Worm (Caenorhabditis elegans) whole organism, L4 larva: ENCODE measurements around the gene lact-4.

Experiments used
- F26F4.8 ChIP-seq: fragments of 200-800 bp; sonication (Bioruptor generic); conservative IDR thresholded peaks from 2 replicates; pipeline ENCODE4 v1.3.6; 2022; ENCODE audit warnings: missing genetic modification characterization, missing compliant biosample characterization
- T20F7.1 ChIP-seq: fragments of 200-800 bp; sonication (Bioruptor generic); optimal IDR thresholded peaks from 2 replicates; lab custom pipeline; 2018; ENCODE audit warnings: mild to moderate bottlenecking, missing genetic modification characterization, missing compliant biosample characterization
- Y5F2A.4 ChIP-seq: fragments of 200-800 bp; sonication (Bioruptor generic); optimal IDR thresholded peaks from 2 replicates; lab custom pipeline; 2018; ENCODE audit warnings: mild to moderate bottlenecking, missing genetic modification characterization, missing compliant biosample characterization
- ZK337.2 ChIP-seq: fragments of 200-800 bp; sonication (Bioruptor generic); IDR thresholded peaks from 2 replicates; pipeline ENCODE4 v1.3.6; 2022; ENCODE audit warnings: missing genetic modification reagents, missing genetic modification characterization, missing compliant biosample characterization
- aha-1 ChIP-seq: fragments of 150-350 bp; peaks from one replicate; lab custom pipeline; 2014; ENCODE audit warnings: missing biosample characterization, missing genetic modification characterization
- ceh-32 ChIP-seq: sonication (generic microtip); optimal IDR thresholded peaks from 2 replicates; lab custom pipeline; 2016; ENCODE audit warnings: mild to moderate bottlenecking, missing genetic modification characterization, missing compliant biosample characterization; ENCODE audit not compliant: poor library complexity
- cey-2 ChIP-seq: sonication (generic microtip); optimal IDR thresholded peaks from 3 replicates; lab custom pipeline; 2017; ENCODE audit warnings: missing genetic modification characterization, mild to moderate bottlenecking, missing compliant biosample characterization, antibody characterized with exemption, borderline replicate concordance; ENCODE audit not compliant: insufficient read depth
- daf-16 ChIP-seq, 3 experiments: sonication (generic microtip); optimal IDR thresholded peaks; 2 replicates each; lab custom pipeline; 2016 to 2017; ENCODE audit warnings: missing genetic modification characterization in 3 of 3, missing genetic modification reagents in 3 of 3, mild to moderate bottlenecking in 2 of 3, missing compliant biosample characterization in 2 of 3, missing biosample characterization in 1 of 3, moderate library complexity in 1 of 3
- dmd-6 ChIP-seq: fragments of 200-800 bp; sonication (Bioruptor generic); IDR thresholded peaks from 2 replicates; pipeline ENCODE4 v1.3.6; 2022; ENCODE audit warnings: missing genetic modification reagents, missing genetic modification characterization, missing compliant biosample characterization
- dmd-8 ChIP-seq: fragments of 200-800 bp; sonication (Bioruptor generic); IDR thresholded peaks from 2 replicates; pipeline ENCODE4 v1.3.6; 2022; ENCODE audit warnings: missing genetic modification characterization, missing compliant biosample characterization
- duxl-1 ChIP-seq: sonication (generic microtip); optimal IDR thresholded peaks from 2 replicates; lab custom pipeline; 2016; ENCODE audit warnings: mild to moderate bottlenecking, missing genetic modification characterization, moderate library complexity, missing compliant biosample characterization; ENCODE audit not compliant: poor library complexity
- dve-1 ChIP-seq: sonication (generic microtip); optimal IDR thresholded peaks from 2 replicates; lab custom pipeline; 2017; ENCODE audit warnings: antibody characterized with exemption, mild to moderate bottlenecking, missing genetic modification characterization, missing compliant biosample characterization; ENCODE audit not compliant: insufficient read depth
- egl-43 ChIP-seq: fragments of 200-800 bp; sonication (Bioruptor generic); IDR thresholded peaks from 2 replicates; pipeline ENCODE4 v1.3.6; 2022; ENCODE audit warnings: missing genetic modification reagents, missing genetic modification characterization, missing compliant biosample characterization
- hif-1 ChIP-seq, 2 experiments: sonication (generic microtip); optimal IDR thresholded peaks; 2 replicates each; lab custom pipeline; 2016 to 2017; ENCODE audit warnings: missing compliant biosample characterization in 2 of 2, missing genetic modification characterization in 2 of 2, missing genetic modification reagents in 2 of 2, missing genotype in 2 of 2, mild to moderate bottlenecking in 1 of 2
- hlh-11 ChIP-seq: fragments of 200-800 bp; sonication (Bioruptor generic); optimal IDR thresholded peaks from 2 replicates; lab custom pipeline; 2018; ENCODE audit warnings: mild to moderate bottlenecking, missing genetic modification characterization, missing compliant biosample characterization
- hlh-30 ChIP-seq: sonication (generic microtip); optimal IDR thresholded peaks from 2 replicates; lab custom pipeline; 2017; ENCODE audit warnings: antibody characterized with exemption, mild to moderate bottlenecking, missing genetic modification characterization, missing compliant biosample characterization; ENCODE audit not compliant: insufficient read depth
- hmg-1.1 ChIP-seq: fragments of 200-800 bp; sonication (Bioruptor generic); IDR thresholded peaks from 2 replicates; pipeline ENCODE4 v1.3.6; 2022; ENCODE audit warnings: missing genetic modification reagents, missing genetic modification characterization, missing compliant biosample characterization
- jun-1 ChIP-seq: fragments of 150-350 bp; optimal IDR thresholded peaks from 2 replicates; lab custom pipeline; 2014; ENCODE audit warnings: missing biosample characterization, missing genetic modification reagents, missing genetic modification characterization
- lin-38 ChIP-seq: fragments of 200-800 bp; sonication (Bioruptor generic); IDR thresholded peaks from 2 replicates; pipeline ENCODE4 v1.3.6; 2022; ENCODE audit warnings: missing genetic modification reagents, missing genetic modification characterization, missing compliant biosample characterization
- lin-39 ChIP-seq: fragments of 150-350 bp; optimal IDR thresholded peaks from 2 replicates; lab custom pipeline; 2014; ENCODE audit warnings: missing biosample characterization, missing genetic modification reagents, missing genetic modification characterization
- lir-3 ChIP-seq: sonication (generic microtip); optimal IDR thresholded peaks from 2 replicates; lab custom pipeline; 2016; ENCODE audit warnings: mild to moderate bottlenecking, missing genetic modification characterization, missing compliant biosample characterization
- lsy-2 ChIP-seq, 2 experiments: fragments of 150-350 bp in 1 of 2; sonication (generic microtip) in 1 of 2; optimal IDR thresholded peaks; 2 replicates each; lab custom pipeline; 2014 to 2017; ENCODE audit warnings: missing biosample characterization in 2 of 2, missing genetic modification characterization in 2 of 2
- madf-5 ChIP-seq, 2 experiments: fragments of 200-800 bp; sonication (Bioruptor generic); IDR thresholded peaks; 2 replicates each; pipeline ENCODE4 v1.3.6; 2022; ENCODE audit warnings: missing compliant biosample characterization in 2 of 2, missing genetic modification characterization in 2 of 2
- mdl-1 ChIP-seq, 2 experiments: fragments of 150-350 bp in 1 of 2; sonication (generic microtip) in 1 of 2; optimal IDR thresholded peaks; 2 replicates each; lab custom pipeline; 2014 to 2017; ENCODE audit warnings: missing biosample characterization in 2 of 2, missing genetic modification characterization in 2 of 2
- mep-1 ChIP-seq: fragments of 150-350 bp; sonication (generic microtip); optimal IDR thresholded peaks from 3 replicates; lab custom pipeline; 2014; ENCODE audit warnings: missing biosample characterization, missing genetic modification characterization
- nhr-102 ChIP-seq: sonication (generic microtip); optimal IDR thresholded peaks from 2 replicates; lab custom pipeline; 2016; ENCODE audit warnings: mild to moderate bottlenecking, missing genetic modification characterization, moderate library complexity, missing compliant biosample characterization
- nhr-25 ChIP-seq: sonication (generic microtip); optimal IDR thresholded peaks from 2 replicates; lab custom pipeline; 2017; ENCODE audit warnings: missing genetic modification characterization, mild to moderate bottlenecking, missing compliant biosample characterization, antibody characterized with exemption, moderate library complexity, borderline replicate concordance; ENCODE audit not compliant: insufficient read depth
- nhr-28 ChIP-seq: fragments of 150-350 bp; optimal IDR thresholded peaks from 2 replicates; lab custom pipeline; 2014; ENCODE audit warnings: missing biosample characterization, missing genetic modification characterization
- nhr-48 ChIP-seq: sonication (generic microtip); optimal IDR thresholded peaks from 2 replicates; lab custom pipeline; 2016; ENCODE audit warnings: mild to moderate bottlenecking, missing genetic modification characterization, missing compliant biosample characterization
- nhr-77 ChIP-seq: fragments of 150-350 bp; optimal IDR thresholded peaks from 2 replicates; lab custom pipeline; 2014; ENCODE audit warnings: missing biosample characterization, missing genetic modification characterization
- php-3 ChIP-seq: fragments of 200-800 bp; sonication (Bioruptor generic); IDR thresholded peaks from 2 replicates; pipeline ENCODE4 v1.3.6; 2022; ENCODE audit warnings: missing genetic modification reagents, missing genetic modification characterization, missing compliant biosample characterization
- pqm-1 ChIP-seq: sonication (generic microtip); optimal IDR thresholded peaks from 2 replicates; lab custom pipeline; 2017; ENCODE audit warnings: missing biosample characterization, missing genetic modification characterization
- rbr-2 ChIP-seq: sonication (generic microtip); optimal IDR thresholded peaks from 2 replicates; lab custom pipeline; 2016; ENCODE audit warnings: missing genotype, missing genetic modification characterization, missing compliant biosample characterization
- sdz-12 ChIP-seq: fragments of 200-800 bp; sonication (Bioruptor generic); optimal IDR thresholded peaks from 2 replicates; lab custom pipeline; 2018; ENCODE audit warnings: mild to moderate bottlenecking, missing genetic modification characterization, missing compliant biosample characterization
- tag-97 ChIP-seq: fragments of 200-800 bp; sonication (Bioruptor generic); IDR thresholded peaks from 2 replicates; pipeline ENCODE4 v1.3.6; 2022; ENCODE audit warnings: missing genetic modification characterization, missing compliant biosample characterization
- tra-1 ChIP-seq: fragments of 200-800 bp; sonication (Bioruptor generic); IDR thresholded peaks from 2 replicates; pipeline ENCODE4 v1.3.6; 2022; ENCODE audit warnings: missing genetic modification reagents, missing genetic modification characterization, missing compliant biosample characterization
- unc-39 ChIP-seq: sonication (generic microtip); optimal IDR thresholded peaks from 2 replicates; lab custom pipeline; 2017; ENCODE audit warnings: missing biosample characterization, missing genetic modification characterization
- unc-62 ChIP-seq, 3 experiments: fragments of 150-350 bp in 1 of 3; sonication (generic microtip); optimal IDR thresholded peaks in 2 of 3; peaks in 1 of 3; 1 replicate in 1 of 3; 2 replicates in 2 of 3; lab custom pipeline; 2014 to 2017; ENCODE audit warnings: missing biosample characterization in 3 of 3, missing genetic modification characterization in 3 of 3, missing genetic modification reagents in 3 of 3, missing genotype in 1 of 3
- ztf-7 ChIP-seq: fragments of 150-350 bp; optimal IDR thresholded peaks from 2 replicates; lab custom pipeline; 2014; ENCODE audit warnings: missing biosample characterization, missing genetic modification characterization

The lact-4 gene

DNA sequence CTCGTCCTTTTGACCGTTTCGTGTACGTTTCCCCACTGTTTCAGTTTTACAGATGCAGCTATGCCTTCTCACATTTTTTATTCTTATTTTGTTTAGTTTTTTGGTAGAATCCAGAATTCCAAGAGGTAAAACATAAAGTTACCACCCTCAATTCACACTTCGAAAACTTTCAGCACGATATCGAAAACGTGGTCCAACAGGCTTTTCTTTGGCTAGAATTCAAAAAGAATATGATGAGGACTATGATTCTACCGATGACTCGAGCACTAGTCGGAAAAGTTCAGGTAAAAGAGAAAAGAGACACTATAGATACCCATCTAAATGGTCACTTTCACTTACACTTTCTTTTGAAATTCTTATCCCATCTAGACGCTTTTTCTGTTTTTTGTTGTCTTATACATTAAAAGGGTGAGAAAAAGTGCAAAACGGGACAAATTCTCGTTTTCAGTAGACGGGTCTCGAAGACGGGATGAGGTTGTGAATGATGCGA lies 14.0 kb upstream of the lact-4 start, which contains the start of gene M05D6.9:
TSS of gene M05D6.9 (plus strand) at position 51 of the 490 bp plus-strand sequence.
- TF ChIP-seq hmg-1.1 (GFP tag; lab: Robert Waterston, UW) (no peak), nhr-48 (tag; lab: Kevin White, UChicago) (no peak), egl-43 (GFP tag; lab: Robert Waterston, UW) (no peak), ztf-7 (tag; lab: Kevin White, UChicago) (no peak), unc-62 (GFP tag; optimal IDR thresholded peaks at IDR 0.05 in 1 of 2; lab: Kevin White, UChicago) (peak in 1 of 2 experiments; percentile 80), unc-62 (tag; optimal IDR thresholded peaks at IDR 0.05; lab: Kevin White, UChicago) (no peak), ceh-32 (tag; lab: Kevin White, UChicago) (no peak)

DNA sequence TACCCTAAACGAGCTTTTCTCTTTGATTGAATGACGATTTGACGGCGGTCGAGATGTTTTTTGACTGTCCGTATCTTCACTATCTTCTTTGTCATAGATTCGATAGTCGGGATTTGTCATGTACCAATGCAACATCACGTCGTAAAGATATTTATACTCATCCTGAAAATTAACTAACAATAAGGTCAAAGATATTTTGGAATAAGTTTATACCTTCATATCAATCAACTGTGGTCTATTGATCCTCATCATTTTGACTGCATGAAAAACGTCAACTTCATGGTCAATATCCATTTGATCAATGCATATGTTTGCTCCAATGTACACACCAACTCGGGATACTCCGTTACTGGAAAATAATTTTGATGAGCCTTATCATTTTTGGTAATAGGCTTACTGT lies 7.8 kb upstream of the lact-4 start:
- peak; percentile 53 for TF ChIP-seq aha-1 (tag; lab: Kevin White, UChicago)
- TF ChIP-seq unc-39 (tag; lab: Kevin White, UChicago), result no peak
- TF ChIP-seq jun-1, result no peak
- no peak for TF ChIP-seq egl-43 (GFP tag; lab: Robert Waterston, UW)
- TF ChIP-seq tag-97 (GFP tag; lab: Robert Waterston, UW), result no peak
- TF ChIP-seq ZK337.2 (GFP tag; lab: Robert Waterston, UW), result no peak
- no peak for TF ChIP-seq duxl-1 (tag; lab: Kevin White, UChicago)
- TF ChIP-seq unc-62 (GFP tag; optimal IDR thresholded peaks at IDR 0.05 in 1 of 2; lab: Kevin White, UChicago), result peak in 1 of 2 experiments; percentile 63
- TF ChIP-seq unc-62 (tag; optimal IDR thresholded peaks at IDR 0.05; lab: Kevin White, UChicago), result no peak
- TF ChIP-seq nhr-48 (tag; lab: Kevin White, UChicago), result no peak
- no peak for TF ChIP-seq Y5F2A.4 (GFP tag; lab: Kevin White, UChicago)
- TF ChIP-seq sdz-12 (GFP tag; lab: Kevin White, UChicago), result no peak
- TF ChIP-seq madf-5 (GFP tag; IDR thresholded peaks at IDR 0.05; lab: Robert Waterston, UW), result no peak
- TF ChIP-seq dmd-8 (GFP tag; lab: Robert Waterston, UW), result no peak
- no peak for TF ChIP-seq tra-1 (GFP tag; lab: Robert Waterston, UW)
- no peak for TF ChIP-seq lin-38 (GFP tag; lab: Robert Waterston, UW)

DNA sequence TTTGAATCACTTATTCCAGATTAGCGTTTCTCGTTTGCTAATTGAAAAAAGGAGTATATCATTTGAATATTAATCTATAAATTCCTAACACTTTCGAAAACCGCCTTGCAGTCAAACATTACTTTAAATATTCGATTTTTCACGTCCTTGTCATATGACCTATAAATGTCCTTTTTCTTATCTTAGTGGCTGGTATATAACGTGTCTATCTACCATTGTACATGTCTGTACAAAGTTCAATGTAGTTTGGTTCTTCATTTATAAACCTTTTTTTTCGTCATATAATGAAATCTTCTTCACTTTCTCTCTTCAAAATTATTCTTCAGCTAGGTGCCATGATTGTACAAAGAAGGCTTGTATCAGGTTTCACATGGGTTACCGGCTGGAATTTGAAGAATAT lies 5.3 kb upstream of the lact-4 start, which contains the start of gene gbh-2:
TSS of gene gbh-2 (plus strand) at position 277 of the 400 bp plus-strand sequence.
- peak; percentile 98 for TF ChIP-seq nhr-28 (tag; lab: Kevin White, UChicago)
- TF ChIP-seq daf-16 (GFP tag; optimal IDR thresholded peaks at IDR 0.05; lab: Kevin White, UChicago), result no peak
- peak; percentile 72 for TF ChIP-seq daf-16 (tag; optimal IDR thresholded peaks at IDR 0.05; lab: Kevin White, UChicago)
- no peak for TF ChIP-seq lin-39 (tag; lab: Kevin White, UChicago)
- peak in 1 of 2 experiments; percentile 19 for TF ChIP-seq mdl-1 (tag; optimal IDR thresholded peaks at IDR 0.05; lab: Kevin White, UChicago)
- peak; percentile 64 for TF ChIP-seq nhr-77 (tag; lab: Kevin White, UChicago)
- peak; percentile 81 for TF ChIP-seq mep-1 (tag; lab: Kevin White, UChicago)
- peak; percentile 68 for TF ChIP-seq hlh-11 (tag; lab: Kevin White, UChicago)
- TF ChIP-seq duxl-1 (tag; lab: Kevin White, UChicago), result no peak
- peak; percentile 42 for TF ChIP-seq nhr-102 (tag; lab: Kevin White, UChicago)
- TF ChIP-seq hif-1 (tag; optimal IDR thresholded peaks at IDR 0.05; lab: Kevin White, UChicago), result peak; percentile 42 to 94
- TF ChIP-seq ztf-7 (tag; lab: Kevin White, UChicago), result peak; percentile 94
- TF ChIP-seq dmd-6 (GFP tag; lab: Robert Waterston, UW), result peak; percentile 90
- peak; percentile 87 for TF ChIP-seq php-3 (GFP tag; lab: Robert Waterston, UW)
- TF ChIP-seq nhr-48 (tag; lab: Kevin White, UChicago), result peak; percentile 80
- no peak for TF ChIP-seq rbr-2
- TF ChIP-seq T20F7.1, result peak; percentile 45
- no peak for TF ChIP-seq dmd-8 (GFP tag; lab: Robert Waterston, UW)
- peak; percentile 36; the same call in 1 of the 2 replicates for TF ChIP-seq tra-1 (GFP tag; lab: Robert Waterston, UW)
- TF ChIP-seq dve-1 (tag; lab: Kevin White, UChicago), result peak; percentile 92
- peak; percentile 43 for TF ChIP-seq aha-1 (tag; lab: Kevin White, UChicago)
- no peak for TF ChIP-seq lin-38 (GFP tag; lab: Robert Waterston, UW)
- TF ChIP-seq lsy-2 (tag; optimal IDR thresholded peaks at IDR 0.05; lab: Kevin White, UChicago), result peak in 1 of 2 experiments; percentile 67
- TF ChIP-seq lir-3, result no peak
- TF ChIP-seq hlh-30 (tag; lab: Kevin White, UChicago), result peak; percentile 73
- peak; percentile 42 for TF ChIP-seq cey-2 (tag; lab: Kevin White, UChicago)
- TF ChIP-seq F26F4.8 (GFP tag; lab: Robert Waterston, UW), result no peak
- peak; percentile 85 for TF ChIP-seq pqm-1
- peak; percentile 22 for TF ChIP-seq nhr-25 (tag; lab: Kevin White, UChicago)
